Worm (Caenorhabditis elegans) whole organism, L1 larva: ENCODE measurements around the gene Y22D7AR.7.

Experiments used
- C16A3.4 ChIP-seq: fragments of 150-350 bp; optimal IDR thresholded peaks from 2 replicates; lab custom pipeline; 2014; ENCODE audit warnings: missing biosample characterization, missing genetic modification characterization
- F16B12.6 ChIP-seq: fragments of 150-350 bp; optimal IDR thresholded peaks from 2 replicates; lab custom pipeline; 2014; ENCODE audit warnings: missing biosample characterization, missing genetic modification characterization
- aha-1 ChIP-seq: fragments of 150-350 bp; optimal IDR thresholded peaks from 2 replicates; lab custom pipeline; 2014; ENCODE audit warnings: missing biosample characterization, missing genetic modification characterization
- blmp-1 ChIP-seq: fragments of 150-350 bp; optimal IDR thresholded peaks from 2 replicates; lab custom pipeline; 2014; ENCODE audit warnings: missing biosample characterization, missing genetic modification characterization
- ceh-82 ChIP-seq, 3 experiments: fragments of 150-350 bp in 1 of 3; sonication (generic microtip) in 2 of 3; optimal IDR thresholded peaks; 2 replicates each; lab custom pipeline; 2014 to 2017; ENCODE audit warnings: missing biosample characterization in 3 of 3, missing genetic modification characterization in 3 of 3
- ceh-90 ChIP-seq: sonication (generic microtip); optimal IDR thresholded peaks from 2 replicates; lab custom pipeline; 2016; ENCODE audit warnings: missing genetic modification characterization, missing compliant biosample characterization
- dpl-1 ChIP-seq, 3 experiments: fragments of 150-350 bp in 2 of 3; sonication (generic microtip) in 1 of 3; optimal IDR thresholded peaks; 2 replicates each; lab custom pipeline; 2014 to 2017; ENCODE audit warnings: missing biosample characterization in 3 of 3, missing genetic modification characterization in 3 of 3, missing genetic modification reagents in 3 of 3
- dsc-1 ChIP-seq: sonication (generic microtip); optimal IDR thresholded peaks from 2 replicates; lab custom pipeline; 2016; ENCODE audit warnings: mild to moderate bottlenecking, missing genetic modification characterization, missing compliant biosample characterization
- efl-3 ChIP-seq: fragments of 200-800 bp; sonication (Bioruptor generic); optimal IDR thresholded peaks from 2 replicates; lab custom pipeline; 2018; ENCODE audit warnings: mild to moderate bottlenecking, missing genetic modification characterization, missing compliant biosample characterization
- fkh-10 ChIP-seq: sonication (generic microtip); optimal IDR thresholded peaks from 2 replicates; lab custom pipeline; 2017; ENCODE audit warnings: missing biosample characterization, missing genetic modification reagents, missing genetic modification characterization
- fkh-8 ChIP-seq: sonication (generic microtip); optimal IDR thresholded peaks from 2 replicates; lab custom pipeline; 2016; ENCODE audit warnings: mild to moderate bottlenecking, missing genetic modification characterization, missing compliant biosample characterization
- fos-1 ChIP-seq: fragments of 150-350 bp; optimal IDR thresholded peaks from 2 replicates; lab custom pipeline; 2014; ENCODE audit warnings: missing biosample characterization, missing genetic modification characterization
- grh-1 ChIP-seq: fragments of 200-800 bp; sonication (Bioruptor generic); IDR thresholded peaks from 2 replicates; pipeline ENCODE4 v1.3.6; 2022; ENCODE audit warnings: missing genetic modification reagents, missing genetic modification characterization, missing compliant biosample characterization
- hlh-17 ChIP-seq: fragments of 200-800 bp; sonication (Bioruptor generic); optimal IDR thresholded peaks from 2 replicates; lab custom pipeline; 2018; ENCODE audit warnings: missing genetic modification characterization, mild to moderate bottlenecking, missing compliant biosample characterization, moderate library complexity, borderline replicate concordance
- hpl-2 ChIP-seq: fragments of 150-350 bp; optimal IDR thresholded peaks from 2 replicates; lab custom pipeline; 2014; ENCODE audit warnings: missing biosample characterization, missing genetic modification reagents, missing genetic modification characterization
- irx-1 ChIP-seq: sonication (generic microtip); optimal IDR thresholded peaks from 2 replicates; lab custom pipeline; 2016; ENCODE audit warnings: missing genetic modification characterization, missing compliant biosample characterization
- isw-1 ChIP-seq: fragments of 200-800 bp; sonication (Bioruptor generic); IDR thresholded peaks from 2 replicates; pipeline ENCODE4 v1.3.6; 2022; ENCODE audit warnings: missing genetic modification characterization, missing compliant biosample characterization
- jun-1 ChIP-seq: fragments of 150-350 bp; optimal IDR thresholded peaks from 2 replicates; lab custom pipeline; 2014; ENCODE audit warnings: missing biosample characterization, missing genetic modification reagents, missing genetic modification characterization
- lin-13 ChIP-seq: fragments of 150-350 bp; optimal IDR thresholded peaks from 2 replicates; lab custom pipeline; 2014; ENCODE audit warnings: missing biosample characterization, missing genetic modification reagents, missing genetic modification characterization
- lin-15B ChIP-seq: fragments of 150-350 bp; sonication (generic microtip); optimal IDR thresholded peaks from 3 replicates; lab custom pipeline; 2014; ENCODE audit warnings: missing biosample characterization, missing genetic modification characterization
- lin-35 ChIP-seq, 2 experiments: fragments of 150-350 bp; optimal IDR thresholded peaks; 2 replicates each; lab custom pipeline; 2014; ENCODE audit warnings: missing biosample characterization in 2 of 2, missing genetic modification characterization in 2 of 2, missing genetic modification reagents in 2 of 2
- lin-39 ChIP-seq: fragments of 150-350 bp; optimal IDR thresholded peaks from 2 replicates; lab custom pipeline; 2014; ENCODE audit warnings: missing biosample characterization, missing genetic modification reagents, missing genetic modification characterization
- mdl-1 ChIP-seq, 2 experiments: fragments of 150-350 bp; optimal IDR thresholded peaks; 2 replicates each; lab custom pipeline; 2014 to 2017; ENCODE audit warnings: missing biosample characterization in 2 of 2, missing genetic modification characterization in 2 of 2, inconsistent platforms in 1 of 2
- mep-1 ChIP-seq: fragments of 150-350 bp; optimal IDR thresholded peaks from 2 replicates; lab custom pipeline; 2014; ENCODE audit warnings: missing biosample characterization, missing genetic modification characterization
- nhr-11 ChIP-seq: fragments of 150-350 bp; optimal IDR thresholded peaks from 2 replicates; lab custom pipeline; 2014; ENCODE audit warnings: missing biosample characterization, missing genetic modification characterization
- nhr-12 ChIP-seq: sonication (generic microtip); optimal IDR thresholded peaks from 2 replicates; lab custom pipeline; 2017; ENCODE audit warnings: missing biosample characterization, missing genetic modification characterization
- nhr-237 ChIP-seq: fragments of 150-350 bp; optimal IDR thresholded peaks from 2 replicates; lab custom pipeline; 2014; ENCODE audit warnings: missing biosample characterization, missing genetic modification characterization
- nhr-28 ChIP-seq: fragments of 150-350 bp; optimal IDR thresholded peaks from 2 replicates; lab custom pipeline; 2014; ENCODE audit warnings: missing biosample characterization, missing genetic modification characterization
- nhr-71 ChIP-seq: sonication (generic microtip); optimal IDR thresholded peaks from 2 replicates; lab custom pipeline; 2016; ENCODE audit warnings: mild to moderate bottlenecking, missing genetic modification characterization, moderate library complexity, missing compliant biosample characterization
- nhr-84 ChIP-seq: sonication (generic microtip); optimal IDR thresholded peaks from 2 replicates; lab custom pipeline; 2017; ENCODE audit warnings: missing biosample characterization, missing genetic modification characterization
- pag-3 ChIP-seq: sonication (generic microtip); optimal IDR thresholded peaks from 2 replicates; lab custom pipeline; 2017; ENCODE audit warnings: missing genetic modification characterization, mild to moderate bottlenecking, missing compliant biosample characterization, antibody characterized with exemption, borderline replicate concordance; ENCODE audit not compliant: insufficient read depth
- pqm-1 ChIP-seq: sonication (generic microtip); optimal IDR thresholded peaks from 3 replicates; lab custom pipeline; 2017; ENCODE audit warnings: missing biosample characterization, missing genetic modification characterization
- rnt-1 ChIP-seq: sonication (generic microtip); optimal IDR thresholded peaks from 2 replicates; lab custom pipeline; 2016; ENCODE audit warnings: mild to moderate bottlenecking, missing genetic modification characterization, moderate library complexity, missing compliant biosample characterization
- snpc-4 ChIP-seq: fragments of 150-350 bp; optimal IDR thresholded peaks from 2 replicates; lab custom pipeline; 2014; ENCODE audit warnings: missing biosample characterization, missing genetic modification characterization
- snu-23 ChIP-seq: sonication (generic microtip); optimal IDR thresholded peaks from 2 replicates; lab custom pipeline; 2016; ENCODE audit warnings: missing genetic modification characterization, missing compliant biosample characterization
- sox-4 ChIP-seq: sonication (generic microtip); optimal IDR thresholded peaks from 2 replicates; lab custom pipeline; 2016; ENCODE audit warnings: missing genetic modification characterization, missing compliant biosample characterization
- swsn-7 ChIP-seq: sonication (generic microtip); optimal IDR thresholded peaks from 2 replicates; lab custom pipeline; 2016; ENCODE audit warnings: missing genetic modification characterization, missing compliant biosample characterization
- tlp-1 ChIP-seq: fragments of 150-350 bp; optimal IDR thresholded peaks from 2 replicates; lab custom pipeline; 2014; ENCODE audit warnings: missing biosample characterization, missing genetic modification characterization
- unc-130 ChIP-seq: fragments of 150-350 bp; optimal IDR thresholded peaks from 2 replicates; lab custom pipeline; 2017; ENCODE audit warnings: missing biosample characterization, missing genetic modification characterization, inconsistent platforms
- unc-30 ChIP-seq: sonication (generic microtip); optimal IDR thresholded peaks from 2 replicates; lab custom pipeline; 2017; ENCODE audit warnings: missing biosample characterization, missing genetic modification characterization
- unc-86 ChIP-seq: sonication (generic microtip); optimal IDR thresholded peaks from 2 replicates; lab custom pipeline; 2016; ENCODE audit warnings: missing genetic modification characterization, missing compliant biosample characterization
- xbp-1 ChIP-seq: sonication (generic microtip); optimal IDR thresholded peaks from 2 replicates; lab custom pipeline; 2016; ENCODE audit warnings: missing genetic modification characterization, missing compliant biosample characterization
- zag-1 ChIP-seq: fragments of 150-350 bp; optimal IDR thresholded peaks from 2 replicates; lab custom pipeline; 2014; ENCODE audit warnings: missing biosample characterization, missing genetic modification characterization
- zip-4 ChIP-seq: fragments of 200-800 bp; sonication (Bioruptor generic); optimal IDR thresholded peaks from 2 replicates; lab custom pipeline; 2018; ENCODE audit warnings: mild to moderate bottlenecking, missing genetic modification characterization, moderate library complexity, missing compliant biosample characterization
- ztf-11 ChIP-seq, 2 experiments: sonication (generic microtip); optimal IDR thresholded peaks; 2 replicates each; lab custom pipeline; 2016 to 2017; ENCODE audit warnings: missing genetic modification characterization in 2 of 2, missing biosample characterization in 1 of 2, missing compliant biosample characterization in 1 of 2
- ztf-4 ChIP-seq: fragments of 150-350 bp; optimal IDR thresholded peaks from 2 replicates; lab custom pipeline; 2014; ENCODE audit warnings: missing biosample characterization, missing genetic modification characterization

Y22D7AR.7 gene

ce11 chrIII:1717772-1718171, 29.9 kb upstream of the Y22D7AR.7 start:
- TF ChIP-seq tlp-1 (no peak), nhr-11 (tag; lab: Kevin White, UChicago) (no peak), nhr-71 (tag; lab: Kevin White, UChicago) (no peak)

ce11 chrIII:1713991-1714611, 26.2 kb upstream of the Y22D7AR.7 start:
- TF ChIP-seq rnt-1 (tag; lab: Kevin White, UChicago), result no peak
- no peak for TF ChIP-seq blmp-1 (tag; lab: Kevin White, UChicago)
- TF ChIP-seq hlh-17 (GFP tag; lab: Kevin White, UChicago), result no peak
- no peak for TF ChIP-seq xbp-1
- no peak for TF ChIP-seq ztf-11 (tag; optimal IDR thresholded peaks at IDR 0.05; lab: Kevin White, UChicago)
- no peak for TF ChIP-seq tlp-1
- no peak for TF ChIP-seq nhr-237 (tag; lab: Kevin White, UChicago)
- TF ChIP-seq zag-1 (tag; lab: Kevin White, UChicago), result no peak
- TF ChIP-seq unc-86, result no peak
- TF ChIP-seq nhr-84, result no peak
- no peak for TF ChIP-seq fkh-10 (GFP tag; lab: Kevin White, UChicago)
- TF ChIP-seq zip-4 (GFP tag; lab: Kevin White, UChicago), result no peak
- no peak for TF ChIP-seq lin-15B (tag; lab: Kevin White, UChicago)
- TF ChIP-seq fkh-8, result no peak
- no peak for TF ChIP-seq jun-1
- no peak for TF ChIP-seq ceh-90 (tag; lab: Kevin White, UChicago)

ce11 chrIII:1705799-1706198, 17.9 kb upstream of the Y22D7AR.7 start, which contains the start of the genes fbxa-13 and Y22D7AR.2:
Gene fbxa-13, minus strand, starts transcription at chrIII:1705899.
Gene Y22D7AR.2, plus strand, starts transcription at chrIII:1705946.
- TF ChIP-seq unc-130 (tag; lab: Kevin White, UChicago), result no peak
- no peak for TF ChIP-seq rnt-1 (tag; lab: Kevin White, UChicago)
- no peak for TF ChIP-seq snu-23 (GFP tag; lab: Kevin White, UChicago)
- no peak for TF ChIP-seq blmp-1 (tag; lab: Kevin White, UChicago)
- no peak for TF ChIP-seq hpl-2 (GFP tag; lab: Kevin White, UChicago)
- no peak for TF ChIP-seq isw-1 (GFP tag; lab: Robert Waterston, UW)
- TF ChIP-seq ztf-11 (tag; optimal IDR thresholded peaks at IDR 0.05; lab: Kevin White, UChicago), result no peak
- TF ChIP-seq jun-1, result no peak
- TF ChIP-seq ztf-4 (tag; lab: Kevin White, UChicago), result no peak
- no peak for TF ChIP-seq nhr-12 (tag; lab: Kevin White, UChicago)
- TF ChIP-seq nhr-84, result no peak
- TF ChIP-seq aha-1 (tag; lab: Kevin White, UChicago), result no peak
- TF ChIP-seq F16B12.6 (tag; lab: Kevin White, UChicago), result no peak
- no peak for TF ChIP-seq ceh-82 (tag; optimal IDR thresholded peaks at IDR 0.05; lab: Kevin White, UChicago)
- TF ChIP-seq snpc-4 (tag; lab: Kevin White, UChicago), result no peak
- no peak for TF ChIP-seq efl-3 (GFP tag; lab: Kevin White, UChicago)
- TF ChIP-seq unc-30 (tag; lab: Kevin White, UChicago), result no peak
- no peak for TF ChIP-seq tlp-1
- TF ChIP-seq nhr-237 (tag; lab: Kevin White, UChicago), result no peak

DNA sequence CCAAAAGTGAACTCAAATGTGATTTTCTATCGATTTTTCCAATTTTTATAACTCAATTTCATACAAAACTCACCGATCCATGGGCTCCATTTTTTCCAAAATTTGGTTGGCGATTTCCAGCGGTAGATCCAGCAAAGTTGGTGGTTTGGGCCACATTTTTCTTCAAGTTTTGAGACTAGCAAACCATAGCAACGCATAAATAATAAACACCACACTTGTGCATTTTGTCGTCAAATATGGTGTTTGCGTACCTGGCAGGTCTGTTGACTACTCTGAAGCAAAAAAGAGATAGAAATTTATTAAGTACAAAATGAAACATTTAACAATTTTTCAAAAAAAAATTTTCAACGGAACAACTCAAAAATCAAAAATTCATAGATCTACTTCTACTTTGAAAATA, 17.4 kb upstream of the Y22D7AR.7 start:
- TF ChIP-seq rnt-1 (tag; lab: Kevin White, UChicago), result peak; percentile 16
- TF ChIP-seq dpl-1 (GFP tag; optimal IDR thresholded peaks at IDR 0.05; lab: Kevin White, UChicago), result peak in 2 of 3 experiments; percentile 34 to 45
- no peak for TF ChIP-seq irx-1 (tag; lab: Kevin White, UChicago)
- no peak for TF ChIP-seq nhr-28
- no peak for TF ChIP-seq pqm-1
- no peak for TF ChIP-seq fkh-8
- TF ChIP-seq fos-1 (tag; lab: Kevin White, UChicago), result no peak
- no peak for TF ChIP-seq mdl-1 (tag; optimal IDR thresholded peaks at IDR 0.05; lab: Kevin White, UChicago)
- peak in 1 of 2 experiments; percentile 40 for TF ChIP-seq lin-35 (GFP tag; optimal IDR thresholded peaks at IDR 0.05; lab: Kevin White, UChicago)
- TF ChIP-seq fkh-10 (GFP tag; lab: Kevin White, UChicago), result no peak
- peak in 1 of 3 experiments; percentile 11 for TF ChIP-seq ceh-82 (tag; optimal IDR thresholded peaks at IDR 0.05; lab: Kevin White, UChicago)
- no peak for TF ChIP-seq pag-3 (tag; lab: Kevin White, UChicago)
- TF ChIP-seq lin-39 (tag; lab: Kevin White, UChicago), result no peak
- no peak for TF ChIP-seq grh-1 (GFP tag; lab: Robert Waterston, UW)
- TF ChIP-seq nhr-237 (tag; lab: Kevin White, UChicago), result no peak
- no peak for TF ChIP-seq lin-13
- no peak for TF ChIP-seq hpl-2 (GFP tag; lab: Kevin White, UChicago)
- TF ChIP-seq zip-4 (GFP tag; lab: Kevin White, UChicago), result no peak
- TF ChIP-seq unc-130 (tag; lab: Kevin White, UChicago), result no peak
- TF ChIP-seq dsc-1 (tag; lab: Kevin White, UChicago), result no peak
- TF ChIP-seq C16A3.4, result peak; percentile 12
- TF ChIP-seq mep-1 (tag; lab: Kevin White, UChicago), result peak; percentile 35
- peak; percentile 29 for TF ChIP-seq swsn-7 (tag; lab: Kevin White, UChicago)
- no peak for TF ChIP-seq nhr-12 (tag; lab: Kevin White, UChicago)
- TF ChIP-seq sox-4 (tag; lab: Kevin White, UChicago), result no peak
